Fruit fly (Drosophila melanogaster): Measurements from ENCODE around the gene Hexim.

- TF ChIP-seq CG11617 (GFP tag; optimal IDR thresholded peaks at IDR 0.05) (no peak), kay (GFP tag; ENCODE audit: borderline replicate concordance) (no peak), cic (GFP tag; optimal IDR thresholded peaks at IDR 0.05) (no peak), toe (GFP tag; optimal IDR thresholded peaks at IDR 0.05) (no peak)
Observed at dm6 chr3R:14683928-14684327, 24.7 kb downstream of the Hexim start.
